Worm (Caenorhabditis elegans) whole organism, mixed stage, embryonic: ENCODE measurements around the gene srj-33.
A peak's percentile ranks its signal among the peaks of the same experiment; 100 is the strongest.

Experiments
- lin-13 ChIP-seq: fragments of 150-350 bp; optimal IDR thresholded peaks from 2 replicates; lab custom pipeline; 2014; ENCODE audit warnings: missing biosample characterization, missing genetic modification characterization
- lsy-2 ChIP-seq: fragments of 150-350 bp; optimal IDR thresholded peaks from 2 replicates; lab custom pipeline; 2014; ENCODE audit warnings: missing biosample characterization, missing genetic modification characterization
- mab-5 ChIP-seq: fragments of 150-350 bp; optimal IDR thresholded peaks from 2 replicates; lab custom pipeline; 2014; ENCODE audit warnings: missing biosample characterization, missing genetic modification characterization
- nhr-237 ChIP-seq: fragments of 150-350 bp; optimal IDR thresholded peaks from 2 replicates; lab custom pipeline; 2014; ENCODE audit warnings: missing biosample characterization, missing genetic modification characterization
- nhr-76 ChIP-seq: sonication (generic microtip); optimal IDR thresholded peaks from 2 replicates; lab custom pipeline; 2017; ENCODE audit warnings: missing biosample characterization, missing genetic modification characterization
- snpc-4 ChIP-seq: fragments of 150-350 bp; optimal IDR thresholded peaks from 2 replicates; lab custom pipeline; 2014; ENCODE audit warnings: missing biosample characterization, missing genetic modification characterization
- unc-62 ChIP-seq: fragments of 150-350 bp; optimal IDR thresholded peaks from 2 replicates; lab custom pipeline; 2014; ENCODE audit warnings: missing biosample characterization, missing genetic modification reagents, missing genetic modification characterization
- ztf-11 ChIP-seq: fragments of 150-350 bp; optimal IDR thresholded peaks from 2 replicates; lab custom pipeline; 2014; ENCODE audit warnings: missing biosample characterization, missing genetic modification characterization

- TF ChIP-seq nhr-237 (tag; lab: Kevin White, UChicago) = no peak
- TF ChIP-seq unc-62 (GFP tag; lab: Kevin White, UChicago) = no peak
- no peak for TF ChIP-seq nhr-76 (tag; lab: Kevin White, UChicago)
- no peak for TF ChIP-seq ztf-11 (tag; lab: Kevin White, UChicago)
- TF ChIP-seq lin-13 (tag; lab: Kevin White, UChicago) = no peak
- peak; percentile 21 for TF ChIP-seq lsy-2 (tag; lab: Kevin White, UChicago)
- no peak for TF ChIP-seq snpc-4 (tag; lab: Kevin White, UChicago)
- no peak for TF ChIP-seq mab-5 (tag; lab: Kevin White, UChicago)
These were observed 6.7 kb downstream of the srj-33 start, which contains the start of the genes rmh-2 and suds-3 for ce11 chrV:9930612-9931065.
